Fruit fly (Drosophila melanogaster) whole organism: Measurements from ENCODE around the gene jdp.

Experiments used
- CG8478 ChIP-seq: fragments of >200 bp; optimal IDR thresholded peaks from 2 replicates; lab custom pipeline; 2018; ENCODE audit warnings: inconsistent platforms
- Dll ChIP-seq: fragments of >200 bp; optimal IDR thresholded peaks from 2 replicates; lab custom pipeline; 2017
- EcR ChIP-seq, 2 experiments: fragments of >200 bp; optimal IDR thresholded peaks; 2 replicates each; lab custom pipeline; 2017; ENCODE audit warnings: missing biosample characterization in 2 of 2, missing genetic modification characterization in 2 of 2, missing genetic modification reagents in 2 of 2
- pan ChIP-seq: fragments of >200 bp; optimal IDR thresholded peaks from 2 replicates; lab custom pipeline; 2017
- psq ChIP-seq: fragments of >200 bp; optimal IDR thresholded peaks from 2 replicates; lab custom pipeline; 2017
- usp ChIP-seq: fragments of >200 bp; optimal IDR thresholded peaks from 2 replicates; lab custom pipeline; 2017; ENCODE audit warnings: missing biosample characterization, missing genetic modification characterization, mixed read lengths

Gene jdp

dm6 chr3R:30541469-30541868 lies 14.6 kb upstream of the jdp start:
- TF ChIP-seq psq (lab: Kevin White, UChicago) (no peak), usp (GFP tag; lab: Kevin White, UChicago) (no peak), CG8478 (lab: Kevin White, UChicago) (no peak), Dll (lab: Kevin White, UChicago) (no peak), EcR (GFP tag; optimal IDR thresholded peaks at IDR 0.05; lab: Kevin White, UChicago) (no peak), pan (no peak)

DNA sequence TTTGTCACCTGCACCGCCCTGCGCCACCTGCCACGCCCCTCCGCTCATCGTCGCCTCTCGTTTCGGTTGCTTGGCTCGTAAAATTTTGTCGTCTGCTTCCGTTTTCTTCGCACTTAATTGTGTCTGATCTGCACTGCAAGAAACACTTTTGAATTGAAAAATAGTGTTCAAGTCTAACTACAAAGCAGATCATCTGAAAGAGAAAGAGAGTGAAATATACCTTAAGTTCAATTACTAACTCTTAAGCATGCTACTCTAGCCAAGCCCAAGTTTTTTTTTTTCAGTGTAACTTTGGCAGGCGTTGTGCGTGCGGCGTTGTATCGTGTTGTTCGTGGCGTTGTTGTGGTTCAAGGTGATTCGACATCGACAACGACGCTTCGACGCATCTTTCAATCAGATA lies 13.4 kb upstream of the jdp start:
- TF ChIP-seq pan (no peak), Dll (lab: Kevin White, UChicago) (no peak), usp (GFP tag; lab: Kevin White, UChicago) (no peak), CG8478 (lab: Kevin White, UChicago) (no peak), EcR (GFP tag; optimal IDR thresholded peaks at IDR 0.05; lab: Kevin White, UChicago) (no peak), psq (lab: Kevin White, UChicago) (no peak)

DNA sequence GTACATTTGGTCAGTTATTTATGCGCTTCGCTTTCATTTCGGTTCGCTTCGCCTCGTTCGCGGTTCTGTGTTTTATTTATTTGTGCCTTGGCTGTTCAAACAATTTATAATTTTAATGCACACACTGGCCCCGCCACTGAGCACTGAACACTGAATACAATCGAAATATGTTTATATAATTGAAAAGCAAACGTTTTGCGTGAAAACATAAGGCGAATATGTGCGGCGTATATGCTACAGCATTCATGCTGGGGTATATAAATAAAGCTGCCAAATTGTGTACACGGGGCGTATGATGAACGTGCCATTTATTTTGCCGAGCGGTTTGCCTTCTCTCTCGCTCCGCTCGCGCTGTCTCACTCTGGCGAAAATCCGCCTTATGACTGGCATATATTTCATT lies 10.1 kb upstream of the jdp start:
- TF ChIP-seq CG8478 (lab: Kevin White, UChicago) (no peak), pan (no peak)

dm6 chr3R:30536432-30536831 lies 9.6 kb upstream of the jdp start:
- TF ChIP-seq Dll (lab: Kevin White, UChicago) = no peak
- no peak for TF ChIP-seq pan
- TF ChIP-seq psq (lab: Kevin White, UChicago) = no peak
- no peak for TF ChIP-seq EcR (GFP tag; optimal IDR thresholded peaks at IDR 0.05; lab: Kevin White, UChicago)
- TF ChIP-seq usp (GFP tag; lab: Kevin White, UChicago) = no peak
- no peak for TF ChIP-seq CG8478 (lab: Kevin White, UChicago)

- TF ChIP-seq CG8478 (lab: Kevin White, UChicago) = no peak
- TF ChIP-seq Dll (lab: Kevin White, UChicago) = no peak
- no peak for TF ChIP-seq EcR (GFP tag; optimal IDR thresholded peaks at IDR 0.05; lab: Kevin White, UChicago)
- TF ChIP-seq pan = no peak
- TF ChIP-seq usp (GFP tag; lab: Kevin White, UChicago) = no peak
- no peak for TF ChIP-seq psq (lab: Kevin White, UChicago)
Measured at dm6 chr3R:30534444-30534843, 7.6 kb upstream of the jdp start.

dm6 chr3R:30531989-30532653 lies 5.3 kb upstream of the jdp start, which contains the start of gene tmod:
Gene tmod (plus strand): TSS chr3R:30532607.
- TF ChIP-seq usp (GFP tag; lab: Kevin White, UChicago) (no peak), psq (lab: Kevin White, UChicago) (no peak), CG8478 (lab: Kevin White, UChicago) (no peak), Dll (lab: Kevin White, UChicago) (peak; percentile 82), pan (no peak)

dm6 chr3R:30531129-30531708 lies 4.4 kb upstream of the jdp start:
- TF ChIP-seq pan (no peak), Dll (lab: Kevin White, UChicago) (no peak), EcR (GFP tag; optimal IDR thresholded peaks at IDR 0.05; lab: Kevin White, UChicago) (no peak), usp (GFP tag; lab: Kevin White, UChicago) (no peak)

dm6 chr3R:30529570-30529969 lies 2.7 kb upstream of the jdp start:
- TF ChIP-seq pan (no peak), EcR (GFP tag; optimal IDR thresholded peaks at IDR 0.05; lab: Kevin White, UChicago) (no peak), Dll (lab: Kevin White, UChicago) (no peak), usp (GFP tag; lab: Kevin White, UChicago) (no peak), psq (lab: Kevin White, UChicago) (no peak), CG8478 (lab: Kevin White, UChicago) (no peak)

dm6 chr3R:30528692-30529305 lies 2.0 kb upstream of the jdp start:
- TF ChIP-seq Dll (lab: Kevin White, UChicago) (no peak), pan (no peak), usp (GFP tag; lab: Kevin White, UChicago) (no peak), EcR (GFP tag; optimal IDR thresholded peaks at IDR 0.05; lab: Kevin White, UChicago) (no peak), CG8478 (lab: Kevin White, UChicago) (no peak), psq (lab: Kevin White, UChicago) (no peak)

DNA sequence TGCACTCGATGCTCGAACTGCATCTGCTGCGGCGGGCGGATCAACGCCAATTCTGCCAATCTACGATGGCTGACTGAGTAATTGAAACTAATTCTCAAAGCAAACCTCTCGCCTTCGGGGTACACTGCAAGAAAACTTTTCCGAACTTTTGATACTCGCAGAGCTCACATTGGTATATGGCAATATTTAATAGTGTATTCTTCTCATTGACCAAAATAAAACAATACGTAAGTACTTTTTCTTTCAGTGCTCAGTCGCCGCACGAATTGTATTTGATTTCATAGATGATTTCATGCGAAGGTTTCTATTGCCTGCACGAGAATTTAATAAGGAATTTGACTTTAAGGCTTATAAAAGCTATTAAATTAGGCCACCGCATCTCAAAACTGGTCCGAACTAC lies 1.2 kb downstream of the jdp start:
- TF ChIP-seq Dll (lab: Kevin White, UChicago) (no peak), usp (GFP tag; lab: Kevin White, UChicago) (no peak), EcR (GFP tag; optimal IDR thresholded peaks at IDR 0.05; lab: Kevin White, UChicago) (no peak), CG8478 (lab: Kevin White, UChicago) (no peak), pan (no peak), psq (lab: Kevin White, UChicago) (no peak)

dm6 chr3R:30518274-30518873 lies 8.5 kb downstream of the jdp start:
- TF ChIP-seq EcR (GFP tag; optimal IDR thresholded peaks at IDR 0.05; lab: Kevin White, UChicago) = no peak
- TF ChIP-seq psq (lab: Kevin White, UChicago) = no peak
- TF ChIP-seq CG8478 (lab: Kevin White, UChicago) = no peak
- no peak for TF ChIP-seq pan
- no peak for TF ChIP-seq Dll (lab: Kevin White, UChicago)
- TF ChIP-seq usp (GFP tag; lab: Kevin White, UChicago) = no peak
